Fruit fly (Drosophila melanogaster) whole organism: ENCODE measurements around the gene CG45064.

Source experiments
- Dll ChIP-seq: fragments of >200 bp; optimal IDR thresholded peaks from 2 replicates; lab custom pipeline; 2017
- EcR ChIP-seq, 2 experiments: fragments of >200 bp; optimal IDR thresholded peaks; 2 replicates each; lab custom pipeline; 2017; ENCODE audit warnings: missing biosample characterization in 2 of 2, missing genetic modification characterization in 2 of 2, missing genetic modification reagents in 2 of 2

DNA sequence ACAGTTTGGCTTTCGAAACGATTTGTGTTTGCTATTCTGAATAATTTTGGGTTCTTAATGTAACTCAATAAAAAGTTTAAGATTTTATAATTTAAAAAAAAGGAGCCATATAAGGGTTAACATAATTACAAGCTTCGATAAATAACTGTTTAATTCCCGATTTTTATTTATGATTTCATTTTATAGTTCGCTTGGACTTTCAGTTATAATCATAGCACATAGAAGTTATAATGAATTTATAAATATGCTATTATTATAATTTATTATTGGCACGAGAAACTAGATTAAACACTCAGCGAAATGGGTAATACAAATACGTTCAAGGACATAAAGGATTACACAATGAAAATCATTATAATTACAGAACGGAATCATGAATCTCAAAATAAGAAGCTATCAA lies 46.0 kb downstream of the CG45064 start, which contains the start of gene CG14410:
- no peak for TF ChIP-seq EcR (GFP tag; optimal IDR thresholded peaks at IDR 0.05; lab: Kevin White, UChicago)
- TF ChIP-seq Dll (lab: Kevin White, UChicago), result no peak
